Fruit fly (Drosophila melanogaster) whole organism, adult: Measurements from ENCODE around the gene CG10086.

Experiments
- CG12768 ChIP-seq: fragments of 200-800 bp; sonication (Bioruptor generic); optimal IDR thresholded peaks from 2 replicates; lab custom pipeline; 2017; ENCODE audit warnings: missing biosample characterization, missing genetic modification characterization, mild to moderate bottlenecking, moderate library complexity, missing genetic modification reagents
- CG5204 ChIP-seq: fragments of 200-800 bp; sonication (Bioruptor generic); optimal IDR thresholded peaks from 2 replicates; lab custom pipeline; 2016; ENCODE audit warnings: missing biosample characterization, missing genetic modification characterization
- Clk ChIP-seq: fragments of 200-800 bp; sonication (Bioruptor generic); optimal IDR thresholded peaks from 2 replicates; lab custom pipeline; 2017; ENCODE audit warnings: missing biosample characterization, missing genetic modification characterization
- Mnt ChIP-seq: fragments of 200-800 bp; sonication (Bioruptor generic); optimal IDR thresholded peaks from 2 replicates; lab custom pipeline; 2016; ENCODE audit warnings: missing biosample characterization, mild to moderate bottlenecking, missing genetic modification characterization
- cnc ChIP-seq, 2 experiments: fragments of >200 bp; optimal IDR thresholded peaks; 2 replicates each; lab custom pipeline; 2017
- kay ChIP-seq: fragments of 200-800 bp; sonication (Bioruptor generic); peaks from one replicate; lab custom pipeline; 2016; ENCODE audit warnings: missing biosample characterization, missing genetic modification characterization, borderline replicate concordance
- ovo ChIP-seq: fragments of 200-800 bp; sonication (Bioruptor generic); optimal IDR thresholded peaks from 2 replicates; lab custom pipeline; 2016; ENCODE audit warnings: missing biosample characterization, missing genetic modification characterization

dm6 chr3R:7821559-7821958 lies 31.1 kb downstream of the CG10086 start:
- TF ChIP-seq CG5204 (peak; percentile 32), Mnt (peak; percentile 18), CG12768 (GFP tag; lab: Kevin White, UChicago) (peak; percentile 49), ovo (GFP tag; lab: Kevin White, UChicago) (no peak), kay (GFP tag; lab: Kevin White, UChicago) (no peak), cnc (optimal IDR thresholded peaks at IDR 0.05; lab: Kevin White, UChicago) (no peak), Clk (GFP tag; lab: Kevin White, UChicago) (peak; percentile 52)
